Worm (Caenorhabditis elegans) whole organism, L4 larva: ENCODE data around the gene Y49F6B.9.
"Not testable (repeated sequence)": the region's sequence is repeated elsewhere in the genome, so short reads cannot be mapped to it uniquely, and the experiment has no call there.

Source experiments
- D1046.2 ChIP-seq: fragments of 200-800 bp; sonication (Bioruptor generic); IDR thresholded peaks from 2 replicates; pipeline ENCODE4 v1.3.6; 2022; ENCODE audit warnings: missing genetic modification characterization, missing compliant biosample characterization
- F37D6.2 ChIP-seq: sonication (generic microtip); optimal IDR thresholded peaks from 2 replicates; lab custom pipeline; 2016; ENCODE audit warnings: mild to moderate bottlenecking, missing genetic modification characterization, missing compliant biosample characterization
- F49E8.2 ChIP-seq: sonication (generic microtip); optimal IDR thresholded peaks from 2 replicates; lab custom pipeline; 2016; ENCODE audit warnings: missing compliant biosample characterization, mild to moderate bottlenecking, missing genetic modification characterization, borderline replicate concordance
- T26A8.4 ChIP-seq: fragments of 200-800 bp; sonication (Bioruptor generic); IDR thresholded peaks from 2 replicates; pipeline ENCODE4 v1.3.6; 2022; ENCODE audit warnings: missing genetic modification characterization, missing compliant biosample characterization
- Y48G9A.11 ChIP-seq: fragments of 200-800 bp; sonication (Bioruptor generic); IDR thresholded peaks from 2 replicates; pipeline ENCODE4 v1.3.6; 2022; ENCODE audit warnings: missing genetic modification reagents, missing genetic modification characterization, missing compliant biosample characterization
- ZK546.5 ChIP-seq, 2 experiments: sonication (generic microtip); optimal IDR thresholded peaks; 2 replicates each; lab custom pipeline; 2017; ENCODE audit warnings: missing biosample characterization in 2 of 2, missing genetic modification characterization in 2 of 2
- attf-4 ChIP-seq: sonication (generic microtip); optimal IDR thresholded peaks from 3 replicates; lab custom pipeline; 2017; ENCODE audit warnings: missing biosample characterization, missing genetic modification characterization
- cey-2 ChIP-seq: sonication (generic microtip); optimal IDR thresholded peaks from 3 replicates; lab custom pipeline; 2017; ENCODE audit warnings: missing genetic modification characterization, mild to moderate bottlenecking, missing compliant biosample characterization, antibody characterized with exemption, borderline replicate concordance; ENCODE audit not compliant: insufficient read depth
- daf-16 ChIP-seq, 3 experiments: sonication (generic microtip); optimal IDR thresholded peaks; 2 replicates each; lab custom pipeline; 2016 to 2017; ENCODE audit warnings: missing genetic modification characterization in 3 of 3, missing genetic modification reagents in 3 of 3, mild to moderate bottlenecking in 2 of 3, missing compliant biosample characterization in 2 of 3, missing biosample characterization in 1 of 3, moderate library complexity in 1 of 3
- dpl-1 ChIP-seq: fragments of 150-350 bp; optimal IDR thresholded peaks from 2 replicates; lab custom pipeline; 2014; ENCODE audit warnings: missing biosample characterization, missing genetic modification reagents, missing genetic modification characterization
- duxl-1 ChIP-seq: sonication (generic microtip); optimal IDR thresholded peaks from 2 replicates; lab custom pipeline; 2016; ENCODE audit warnings: mild to moderate bottlenecking, missing genetic modification characterization, moderate library complexity, missing compliant biosample characterization; ENCODE audit not compliant: poor library complexity
- egl-43 ChIP-seq: fragments of 200-800 bp; sonication (Bioruptor generic); IDR thresholded peaks from 2 replicates; pipeline ENCODE4 v1.3.6; 2022; ENCODE audit warnings: missing genetic modification reagents, missing genetic modification characterization, missing compliant biosample characterization
- fos-1 ChIP-seq: fragments of 150-350 bp; optimal IDR thresholded peaks from 2 replicates; lab custom pipeline; 2014; ENCODE audit warnings: missing biosample characterization, missing genetic modification characterization
- gei-8 ChIP-seq: fragments of 200-800 bp; sonication (Bioruptor generic); optimal IDR thresholded peaks from 2 replicates; lab custom pipeline; 2018; ENCODE audit warnings: mild to moderate bottlenecking, missing genetic modification characterization, missing compliant biosample characterization
- lin-1 ChIP-seq: fragments of 200-800 bp; sonication (Bioruptor generic); IDR thresholded peaks from 2 replicates; pipeline ENCODE4 v1.3.6; 2022; ENCODE audit warnings: missing genetic modification reagents, missing genetic modification characterization, missing compliant biosample characterization
- lin-38 ChIP-seq: fragments of 200-800 bp; sonication (Bioruptor generic); IDR thresholded peaks from 2 replicates; pipeline ENCODE4 v1.3.6; 2022; ENCODE audit warnings: missing genetic modification reagents, missing genetic modification characterization, missing compliant biosample characterization
- lsy-2 ChIP-seq, 2 experiments: fragments of 150-350 bp in 1 of 2; sonication (generic microtip) in 1 of 2; optimal IDR thresholded peaks; 2 replicates each; lab custom pipeline; 2014 to 2017; ENCODE audit warnings: missing biosample characterization in 2 of 2, missing genetic modification characterization in 2 of 2
- nhr-237 ChIP-seq: sonication (generic microtip); optimal IDR thresholded peaks from 2 replicates; lab custom pipeline; 2017; ENCODE audit warnings: missing biosample characterization, missing genetic modification characterization
- nhr-28 ChIP-seq: fragments of 150-350 bp; optimal IDR thresholded peaks from 2 replicates; lab custom pipeline; 2014; ENCODE audit warnings: missing biosample characterization, missing genetic modification characterization
- nhr-41 ChIP-seq: fragments of 200-800 bp; sonication (Bioruptor generic); IDR thresholded peaks from 2 replicates; pipeline ENCODE4 v1.3.6; 2022; ENCODE audit warnings: missing genetic modification reagents, missing genetic modification characterization, missing compliant biosample characterization
- nhr-48 ChIP-seq: sonication (generic microtip); optimal IDR thresholded peaks from 2 replicates; lab custom pipeline; 2016; ENCODE audit warnings: mild to moderate bottlenecking, missing genetic modification characterization, missing compliant biosample characterization
- nhr-6 ChIP-seq: fragments of 150-350 bp; optimal IDR thresholded peaks from 2 replicates; lab custom pipeline; 2014; ENCODE audit warnings: missing biosample characterization, missing genetic modification characterization
- nhr-76 ChIP-seq: fragments of 150-350 bp; optimal IDR thresholded peaks from 2 replicates; lab custom pipeline; 2014; ENCODE audit warnings: missing biosample characterization, missing genetic modification characterization
- nhr-77 ChIP-seq: fragments of 150-350 bp; optimal IDR thresholded peaks from 2 replicates; lab custom pipeline; 2014; ENCODE audit warnings: missing biosample characterization, missing genetic modification characterization
- php-3 ChIP-seq: fragments of 200-800 bp; sonication (Bioruptor generic); IDR thresholded peaks from 2 replicates; pipeline ENCODE4 v1.3.6; 2022; ENCODE audit warnings: missing genetic modification reagents, missing genetic modification characterization, missing compliant biosample characterization
- sdz-12 ChIP-seq: fragments of 200-800 bp; sonication (Bioruptor generic); optimal IDR thresholded peaks from 2 replicates; lab custom pipeline; 2018; ENCODE audit warnings: mild to moderate bottlenecking, missing genetic modification characterization, missing compliant biosample characterization
- set-16 ChIP-seq: fragments of 200-800 bp; sonication (Bioruptor generic); IDR thresholded peaks from 2 replicates; pipeline ENCODE4 v1.3.6; 2022; ENCODE audit warnings: missing genetic modification reagents, missing genetic modification characterization, missing compliant biosample characterization
- skn-1 ChIP-seq: fragments of 150-350 bp; optimal IDR thresholded peaks from 2 replicates; lab custom pipeline; 2014; ENCODE audit warnings: missing biosample characterization, missing genetic modification characterization
- tag-97 ChIP-seq: fragments of 200-800 bp; sonication (Bioruptor generic); IDR thresholded peaks from 2 replicates; pipeline ENCODE4 v1.3.6; 2022; ENCODE audit warnings: missing genetic modification characterization, missing compliant biosample characterization
- ztf-11 ChIP-seq: fragments of 150-350 bp; optimal IDR thresholded peaks from 2 replicates; lab custom pipeline; 2014; ENCODE audit warnings: missing biosample characterization, missing genetic modification characterization
- ztf-7 ChIP-seq: fragments of 150-350 bp; optimal IDR thresholded peaks from 2 replicates; lab custom pipeline; 2014; ENCODE audit warnings: missing biosample characterization, missing genetic modification characterization

Gene Y49F6B.9

ce11 chrII:3449514-3449913, 49.7 kb downstream of the Y49F6B.9 start, which contains the start of gene C16C8.14:
TSS of gene C16C8.14 (plus strand) at chrII:3449814.
- TF ChIP-seq dpl-1 (GFP tag; lab: Kevin White, UChicago); lin-38 (GFP tag; lab: Robert Waterston, UW); lin-1 (GFP tag; lab: Robert Waterston, UW): not testable (repeated sequence)

- no peak for TF ChIP-seq D1046.2 (GFP tag; lab: Robert Waterston, UW)
- TF ChIP-seq, all 104 proteins: peak for 0
Measured at ce11 chrII:3448776-3449280, 50.4 kb downstream of the Y49F6B.9 start, which contains the start of gene C16C8.25. TSS of gene C16C8.25 (plus strand) at chrII:3449230.

ce11 chrII:3447906-3448305, 51.3 kb downstream of the Y49F6B.9 start, which contains the start of gene C16C8.21:
TSS of gene C16C8.21 (plus strand) at chrII:3448206.
- TF ChIP-seq sdz-12 (no peak), F37D6.2 (tag; lab: Kevin White, UChicago) (no peak), nhr-41 (no peak), F49E8.2 (tag; lab: Kevin White, UChicago) (no peak), ztf-11 (tag; lab: Kevin White, UChicago) (no peak), duxl-1 (no peak), D1046.2 (GFP tag; lab: Robert Waterston, UW) (no peak), ZK546.5 (tag; optimal IDR thresholded peaks at IDR 0.05; lab: Kevin White, UChicago) (no peak), T26A8.4 (GFP tag; lab: Robert Waterston, UW) (no peak), fos-1 (tag; lab: Kevin White, UChicago) (no peak)

ce11 chrII:3446647-3447046, 52.5 kb downstream of the Y49F6B.9 start, which contains the start of the genes C16C8.20 and gldi-6:
TSS of gene C16C8.20 (plus strand) at chrII:3446947.
TSS of gene gldi-6 (plus strand) at chrII:3446947.
- TF ChIP-seq cey-2 (tag; lab: Kevin White, UChicago) = no peak
- TF ChIP-seq nhr-6 (tag; lab: Kevin White, UChicago) = no peak
- TF ChIP-seq php-3 (GFP tag; lab: Robert Waterston, UW) = no peak
- TF ChIP-seq, all 104 proteins: peak for 0

ce11 chrII:3445285-3445806, 53.8 kb downstream of the Y49F6B.9 start, which contains the start of the genes C16C8.5 and C16C8.16:
TSS of gene C16C8.5 (minus strand) at chrII:3445385.
TSS of gene C16C8.16 (plus strand) at chrII:3445756.
- TF ChIP-seq lsy-2 (tag; optimal IDR thresholded peaks at IDR 0.05; lab: Kevin White, UChicago) = no peak
- no peak for TF ChIP-seq cey-2 (tag; lab: Kevin White, UChicago)
- TF ChIP-seq nhr-28 (tag; lab: Kevin White, UChicago) = no peak
- TF ChIP-seq set-16 (GFP tag; lab: Robert Waterston, UW) = no peak
- no peak for TF ChIP-seq skn-1 (tag; lab: Kevin White, UChicago)
- no peak for TF ChIP-seq ztf-7 (tag; lab: Kevin White, UChicago)
- TF ChIP-seq nhr-76 (tag; lab: Kevin White, UChicago) = no peak
- TF ChIP-seq gei-8 = no peak
- TF ChIP-seq attf-4 (tag; lab: Kevin White, UChicago) = no peak
- no peak for TF ChIP-seq nhr-48 (tag; lab: Kevin White, UChicago)
- TF ChIP-seq nhr-77 (tag; lab: Kevin White, UChicago) = no peak
- TF ChIP-seq Y48G9A.11 (GFP tag; lab: Robert Waterston, UW) = no peak
- TF ChIP-seq daf-16 (GFP tag; optimal IDR thresholded peaks at IDR 0.05; lab: Kevin White, UChicago) = no peak
- no peak for TF ChIP-seq daf-16 (tag; optimal IDR thresholded peaks at IDR 0.05; lab: Kevin White, UChicago)
- TF ChIP-seq tag-97 (GFP tag; lab: Robert Waterston, UW) = no peak
- TF ChIP-seq nhr-237 = no peak
- no peak for TF ChIP-seq egl-43
- TF ChIP-seq T26A8.4 (GFP tag; lab: Robert Waterston, UW) = no peak
